Fruit fly (Drosophila melanogaster) whole organism, embryonic: Measurements from ENCODE around the gene CG32298.
A peak's percentile ranks its signal among the peaks of the same experiment; 100 is the strongest.

Experiments
- Ada2b ChIP-seq: fragments of 200-800 bp; sonication (Bioruptor generic); IDR thresholded peaks from 2 replicates; pipeline ENCODE4 v1.3.6; 2022; ENCODE audit warnings: missing biosample characterization, missing genetic modification characterization
- Bgb ChIP-seq: fragments of 200-800 bp; sonication (Bioruptor generic); IDR thresholded peaks from 2 replicates; pipeline ENCODE4 v1.3.6; 2022; ENCODE audit warnings: missing biosample characterization, missing genetic modification characterization; ENCODE audit not compliant: partially characterized antibody
- CG10462 ChIP-seq: fragments of 200-800 bp; sonication (Bioruptor generic); optimal IDR thresholded peaks from 2 replicates; lab custom pipeline; 2016; ENCODE audit warnings: missing biosample characterization, missing genetic modification characterization
- CG13296 ChIP-seq: fragments of 200-800 bp; sonication (Bioruptor generic); optimal IDR thresholded peaks from 3 replicates; lab custom pipeline; 2018; ENCODE audit warnings: missing biosample characterization, mild to moderate bottlenecking, missing genetic modification characterization
- CG13775 ChIP-seq: fragments of 200-800 bp; sonication (Bioruptor generic); optimal IDR thresholded peaks from 3 replicates; lab custom pipeline; 2017; ENCODE audit warnings: missing biosample characterization, mild to moderate bottlenecking, missing genetic modification characterization
- CG15269 ChIP-seq: fragments of 200-800 bp; sonication (Bioruptor generic); optimal IDR thresholded peaks from 2 replicates; lab custom pipeline; 2018; ENCODE audit warnings: missing biosample characterization, mild to moderate bottlenecking, missing genetic modification characterization, moderate library complexity
- CG1529 ChIP-seq: fragments of 200-800 bp; sonication (Bioruptor generic); optimal IDR thresholded peaks from 3 replicates; lab custom pipeline; 2018; ENCODE audit warnings: missing biosample characterization, missing genetic modification characterization
- CG1602 ChIP-seq: fragments of 200-800 bp; sonication (Bioruptor generic); optimal IDR thresholded peaks from 3 replicates; lab custom pipeline; 2016; ENCODE audit warnings: missing biosample characterization, missing genetic modification characterization
- CG2712 ChIP-seq: fragments of 200-800 bp; optimal IDR thresholded peaks from 3 replicates; lab custom pipeline; 2019; ENCODE audit warnings: missing biosample characterization, mild to moderate bottlenecking, missing genetic modification characterization, moderate library complexity
- CG30403 ChIP-seq: fragments of 200-800 bp; sonication (Bioruptor generic); optimal IDR thresholded peaks from 3 replicates; lab custom pipeline; 2016; ENCODE audit warnings: missing biosample characterization, missing genetic modification characterization
- CG3281 ChIP-seq: fragments of 200-800 bp; sonication (Bioruptor generic); optimal IDR thresholded peaks from 3 replicates; lab custom pipeline; 2017; ENCODE audit warnings: missing biosample characterization, mild to moderate bottlenecking, missing genetic modification characterization
- CG33557 ChIP-seq: fragments of 200-800 bp; sonication (Bioruptor generic); optimal IDR thresholded peaks from 2 replicates; lab custom pipeline; 2019; ENCODE audit warnings: missing biosample characterization, mild to moderate bottlenecking, missing genetic modification characterization, moderate library complexity
- CG7357 ChIP-seq: fragments of 200-800 bp; sonication (Bioruptor generic); IDR thresholded peaks from 3 replicates; pipeline ENCODE4 v1.3.6; 2022; ENCODE audit warnings: missing biosample characterization, missing genetic modification characterization
- CG7556 ChIP-seq: fragments of 200-800 bp; sonication (Bioruptor generic); optimal IDR thresholded peaks from 2 replicates; lab custom pipeline; 2017; ENCODE audit warnings: missing biosample characterization, mild to moderate bottlenecking, missing genetic modification characterization
- CG9437 ChIP-seq: fragments of 200-800 bp; sonication (Bioruptor generic); optimal IDR thresholded peaks from 2 replicates; lab custom pipeline; 2018; ENCODE audit warnings: missing biosample characterization, mild to moderate bottlenecking, missing genetic modification characterization
- D19B ChIP-seq: fragments of 200-800 bp; sonication (Bioruptor generic); optimal IDR thresholded peaks from 2 replicates; lab custom pipeline; 2017; ENCODE audit warnings: missing biosample characterization, mild to moderate bottlenecking, missing genetic modification characterization
- Dad ChIP-seq: fragments of 200-800 bp; sonication (Bioruptor generic); optimal IDR thresholded peaks from 3 replicates; lab custom pipeline; 2016; ENCODE audit warnings: missing biosample characterization, missing genetic modification characterization
- Dbx ChIP-seq: fragments of 200-800 bp; sonication (Bioruptor generic); IDR thresholded peaks from 3 replicates; pipeline ENCODE4 v1.3.6; 2022; ENCODE audit warnings: missing biosample characterization, missing genetic modification characterization
- Doc2 ChIP-seq: fragments of 200-800 bp; sonication (Bioruptor generic); IDR thresholded peaks from 2 replicates; pipeline ENCODE4 v1.3.6; 2022; ENCODE audit warnings: missing biosample characterization, missing genetic modification characterization
- Doc3 ChIP-seq: fragments of 200-800 bp; sonication (Bioruptor generic); IDR thresholded peaks from 3 replicates; pipeline ENCODE4 v1.3.6; 2022; ENCODE audit warnings: missing biosample characterization, missing genetic modification characterization; ENCODE audit not compliant: partially characterized antibody
- Dref ChIP-seq: fragments of 200-800 bp; sonication (Bioruptor generic); IDR thresholded peaks from 2 replicates; pipeline ENCODE4 v1.3.6; 2022; ENCODE audit warnings: missing biosample characterization, missing genetic modification characterization
- E2f2 ChIP-seq: fragments of 200-800 bp; sonication (Bioruptor generic); IDR thresholded peaks from 2 replicates; pipeline ENCODE4 v1.3.6; 2022; ENCODE audit warnings: missing biosample characterization, missing genetic modification characterization
- Fer3 ChIP-seq: fragments of 200-800 bp; sonication (Bioruptor generic); optimal IDR thresholded peaks from 2 replicates; lab custom pipeline; 2018; ENCODE audit warnings: missing biosample characterization, mild to moderate bottlenecking, missing genetic modification characterization, moderate library complexity
- Hr39 ChIP-seq: fragments of >200 bp; optimal IDR thresholded peaks from 2 replicates; lab custom pipeline; 2017
- Hr51 ChIP-seq, 2 experiments: fragments of 200-800 bp; sonication (Bioruptor generic); optimal IDR thresholded peaks; 2 replicates in 1 of 2; 3 replicates in 1 of 2; lab custom pipeline; 2016 to 2018; ENCODE audit warnings: missing biosample characterization in 2 of 2, missing genetic modification characterization in 2 of 2, mild to moderate bottlenecking in 1 of 2, moderate library complexity in 1 of 2
- MBD-R2 ChIP-seq: fragments of 200-800 bp; sonication (Bioruptor generic); IDR thresholded peaks from 2 replicates; pipeline ENCODE4 v1.3.6; 2022; ENCODE audit warnings: missing biosample characterization, missing genetic modification characterization
- MESR4 ChIP-seq: fragments of 200-800 bp; sonication (Bioruptor generic); optimal IDR thresholded peaks from 2 replicates; lab custom pipeline; 2018; ENCODE audit warnings: missing biosample characterization, mild to moderate bottlenecking, missing genetic modification characterization, moderate library complexity
- Meics ChIP-seq: fragments of 200-800 bp; sonication (Bioruptor generic); optimal IDR thresholded peaks from 2 replicates; lab custom pipeline; 2017; ENCODE audit warnings: missing biosample characterization, mild to moderate bottlenecking, missing genetic modification characterization
- Myb ChIP-seq: fragments of 200-800 bp; sonication (Bioruptor generic); optimal IDR thresholded peaks from 2 replicates; lab custom pipeline; 2016; ENCODE audit warnings: missing biosample characterization, missing genetic modification characterization
- NfI ChIP-seq: fragments of 200-800 bp; sonication (Bioruptor generic); optimal IDR thresholded peaks from 3 replicates; lab custom pipeline; 2018; ENCODE audit warnings: missing biosample characterization, mild to moderate bottlenecking, missing genetic modification characterization, moderate library complexity
- Rx ChIP-seq: fragments of 200-800 bp; sonication (Bioruptor generic); IDR thresholded peaks from 2 replicates; pipeline ENCODE4 v1.3.6; 2022; ENCODE audit warnings: missing biosample characterization, missing genetic modification characterization
- Scr ChIP-seq: fragments of 200-800 bp; sonication (Bioruptor generic); IDR thresholded peaks from 2 replicates; pipeline ENCODE4 v1.3.6; 2022; ENCODE audit warnings: missing biosample characterization, missing genetic modification characterization; ENCODE audit not compliant: partially characterized antibody
- Tbp ChIP-seq: fragments of >200 bp; optimal IDR thresholded peaks from 2 replicates; lab custom pipeline; 2018; ENCODE audit warnings: missing biosample characterization, missing genetic modification characterization
- Vsx1 ChIP-seq: fragments of 200-800 bp; sonication (Bioruptor generic); optimal IDR thresholded peaks from 2 replicates; lab custom pipeline; 2017; ENCODE audit warnings: missing biosample characterization, mild to moderate bottlenecking, missing genetic modification characterization, missing genetic modification reagents
- btn ChIP-seq: fragments of 200-800 bp; sonication (Bioruptor generic); optimal IDR thresholded peaks from 2 replicates; lab custom pipeline; 2016; ENCODE audit warnings: missing biosample characterization, missing genetic modification characterization
- corto ChIP-seq: fragments of 200-800 bp; sonication (Bioruptor generic); optimal IDR thresholded peaks from 2 replicates; lab custom pipeline; 2016; ENCODE audit warnings: missing biosample characterization, mild to moderate bottlenecking, missing genetic modification characterization, moderate library complexity
- gce ChIP-seq: fragments of 200-800 bp; sonication (Bioruptor generic); IDR thresholded peaks from 3 replicates; pipeline ENCODE4 v1.3.6; 2022; ENCODE audit warnings: missing biosample characterization, missing genetic modification characterization
- gro ChIP-seq: fragments of 200-800 bp; sonication (Bioruptor generic); optimal IDR thresholded peaks from 2 replicates; lab custom pipeline; 2016; ENCODE audit warnings: missing biosample characterization, missing genetic modification characterization
- hkb ChIP-seq, 2 experiments: fragments of 200-800 bp in 1 of 2; fragments of >200 bp in 1 of 2; sonication (Bioruptor generic) in 1 of 2; IDR thresholded peaks in 1 of 2; optimal IDR thresholded peaks in 1 of 2; 2 replicates each; pipeline versions ENCODE4 v1.3.6 to Lab custom; 2017 to 2022; ENCODE audit warnings: missing biosample characterization in 1 of 2, missing genetic modification characterization in 1 of 2
- hth ChIP-seq: fragments of >200 bp; optimal IDR thresholded peaks from 2 replicates; lab custom pipeline; 2017; ENCODE audit warnings: inconsistent platforms
- lov ChIP-seq, 2 experiments: fragments of 200-800 bp in 1 of 2; fragments of >200 bp in 1 of 2; sonication (Bioruptor generic) in 1 of 2; IDR thresholded peaks in 1 of 2; optimal IDR thresholded peaks in 1 of 2; 2 replicates in 1 of 2; 3 replicates in 1 of 2; pipeline versions ENCODE4 v1.3.6 to Lab custom; 2017 to 2022; ENCODE audit warnings: missing biosample characterization in 1 of 2, missing genetic modification characterization in 1 of 2
- org-1 ChIP-seq: fragments of 200-800 bp; sonication (Bioruptor generic); optimal IDR thresholded peaks from 2 replicates; lab custom pipeline; 2017; ENCODE audit warnings: missing biosample characterization, missing genetic modification characterization
- peb ChIP-seq: fragments of 200-800 bp; sonication (Bioruptor generic); IDR thresholded peaks from 2 replicates; pipeline ENCODE4 v1.3.6; 2022; ENCODE audit warnings: missing biosample characterization, missing genetic modification characterization
- phol ChIP-seq: fragments of 200-800 bp; sonication (Bioruptor generic); optimal IDR thresholded peaks from 3 replicates; lab custom pipeline; 2018; ENCODE audit warnings: missing biosample characterization, mild to moderate bottlenecking, missing genetic modification characterization, moderate library complexity
- sim ChIP-seq: fragments of 200-800 bp; sonication (Bioruptor generic); IDR thresholded peaks from 2 replicates; pipeline ENCODE4 v1.3.6; 2022; ENCODE audit warnings: missing biosample characterization, missing genetic modification characterization
- slbo ChIP-seq: fragments of 200-800 bp; sonication (Bioruptor generic); IDR thresholded peaks from 2 replicates; pipeline ENCODE4 v1.3.6; 2022; ENCODE audit warnings: missing biosample characterization, missing genetic modification characterization
- tna ChIP-seq: fragments of 200-800 bp; sonication (Bioruptor generic); IDR thresholded peaks from 2 replicates; pipeline ENCODE4 v1.3.6; 2022; ENCODE audit warnings: missing biosample characterization, missing genetic modification characterization; ENCODE audit not compliant: partially characterized antibody
- twi ChIP-seq: fragments of 200-800 bp; optimal IDR thresholded peaks from 2 replicates; lab custom pipeline; 2019; ENCODE audit warnings: missing biosample characterization, mild to moderate bottlenecking, missing genetic modification characterization, moderate library complexity
- tx ChIP-seq: fragments of 200-800 bp; sonication (Bioruptor generic); optimal IDR thresholded peaks from 2 replicates; lab custom pipeline; 2016; ENCODE audit warnings: missing biosample characterization, missing genetic modification characterization
- unc-4 ChIP-seq: fragments of 200-800 bp; sonication (Bioruptor generic); IDR thresholded peaks from 2 replicates; pipeline ENCODE4 v1.3.6; 2022; ENCODE audit warnings: missing biosample characterization, missing genetic modification characterization; ENCODE audit not compliant: partially characterized antibody

The CG32298 gene

DNA sequence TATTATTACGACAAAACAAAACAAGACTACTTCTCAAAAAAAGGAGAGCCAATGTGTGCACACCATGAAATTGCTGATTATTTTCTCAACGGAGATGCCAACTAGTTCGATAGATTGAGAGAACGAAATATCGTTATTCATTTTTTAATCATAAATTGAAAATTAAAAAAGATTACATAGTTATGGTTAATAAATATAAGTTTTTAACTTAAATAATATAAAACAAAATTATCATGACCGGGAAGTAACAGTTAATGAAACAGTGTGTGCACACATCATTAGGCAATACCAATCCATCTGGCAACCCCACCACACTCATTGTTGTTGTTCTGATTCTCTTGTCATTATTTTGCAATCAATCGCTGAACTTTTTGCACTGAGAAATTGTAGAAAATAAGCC is 18.9 kb downstream of the CG32298 start, which contains the start of the genes CG1317 and CG8993 (continued):
- TF ChIP-seq twi: peak; percentile 8
- no peak for TF ChIP-seq CG33557 (GFP tag; lab: Kevin White, UChicago)
- peak; percentile 14 for TF ChIP-seq hkb (optimal IDR thresholded peaks at IDR 0.05; lab: Kevin White, UChicago)
- no peak; the same call in 1 of the 2 replicates for TF ChIP-seq hkb (GFP tag; IDR thresholded peaks at IDR 0.05; lab: Robert Waterston, UW)
- TF ChIP-seq btn (GFP tag; lab: Kevin White, UChicago): no peak
- TF ChIP-seq D19B (GFP tag; lab: Kevin White, UChicago): no peak
- peak; percentile 0 for TF ChIP-seq CG7556 (GFP tag; lab: Kevin White, UChicago)
- TF ChIP-seq peb (GFP tag; lab: Robert Waterston, UW): no peak
- TF ChIP-seq CG13775 (GFP tag; lab: Kevin White, UChicago): peak; percentile 62
- peak; percentile 57 for TF ChIP-seq Bgb (GFP tag; lab: Robert Waterston, UW)
- TF ChIP-seq unc-4 (GFP tag; lab: Robert Waterston, UW): peak; percentile 77
- TF ChIP-seq slbo (GFP tag; lab: Robert Waterston, UW): peak; percentile 81
- TF ChIP-seq CG30403 (GFP tag; lab: Kevin White, UChicago): peak; percentile 64
- peak; percentile 25 for TF ChIP-seq CG1602 (GFP tag; lab: Kevin White, UChicago)
- TF ChIP-seq lov (optimal IDR thresholded peaks at IDR 0.05; lab: Kevin White, UChicago): no peak
- no peak for TF ChIP-seq lov (GFP tag; IDR thresholded peaks at IDR 0.05; lab: Robert Waterston, UW)
- peak; percentile 19 for TF ChIP-seq CG3281 (GFP tag; lab: Kevin White, UChicago)
- TF ChIP-seq Ada2b: peak; percentile 34; the same call in 1 of the 2 replicates
- peak; percentile 4 for TF ChIP-seq corto (GFP tag; lab: Kevin White, UChicago)
- TF ChIP-seq hth (lab: Kevin White, UChicago): no peak
- no peak for TF ChIP-seq gce (GFP tag; lab: Robert Waterston, UW)
- TF ChIP-seq Vsx1 (GFP tag; lab: Kevin White, UChicago): no peak
- TF ChIP-seq tx: no peak
- TF ChIP-seq Hr39 (lab: Kevin White, UChicago): no peak
- TF ChIP-seq CG2712 (tag; lab: Kevin White, UChicago): peak; percentile 76
- no peak for TF ChIP-seq org-1 (GFP tag; lab: Kevin White, UChicago)
- peak; percentile 54 for TF ChIP-seq NfI (GFP tag; lab: Kevin White, UChicago)
- TF ChIP-seq Doc2 (GFP tag; lab: Robert Waterston, UW): no peak
- no peak for TF ChIP-seq Dad (GFP tag; lab: Kevin White, UChicago)
- no peak for TF ChIP-seq Tbp
- TF ChIP-seq CG13296 (GFP tag; lab: Kevin White, UChicago): peak; percentile 26
- peak; percentile 80 for TF ChIP-seq Scr (GFP tag; lab: Robert Waterston, UW)
- peak; percentile 26 for TF ChIP-seq Fer3 (tag; lab: Kevin White, UChicago)
- TF ChIP-seq Rx: no peak
- TF ChIP-seq MBD-R2: peak; percentile 94
- TF ChIP-seq tna: no peak
- peak; percentile 26; the same call in 1 of the 3 replicates for TF ChIP-seq CG7357 (GFP tag; lab: Robert Waterston, UW)
- no peak for TF ChIP-seq Myb (GFP tag; lab: Kevin White, UChicago)
- peak; percentile 23 for TF ChIP-seq CG10462
- peak; percentile 41 for TF ChIP-seq Meics (GFP tag; lab: Kevin White, UChicago)
- TF ChIP-seq phol (tag; lab: Kevin White, UChicago): peak; percentile 72
- TF ChIP-seq sim: 0 out of 2 replicates have a peak, but pooled peaks have one; percentile 39
- no peak for TF ChIP-seq gro (GFP tag; lab: Kevin White, UChicago)
- no peak for TF ChIP-seq CG1529 (GFP tag; lab: Kevin White, UChicago)
- peak; percentile 43; the same call in 1 of the 3 replicates for TF ChIP-seq Dbx
- TF ChIP-seq CG9437 (GFP tag; lab: Kevin White, UChicago): no peak
- 0 out of 2 replicates have a peak, but pooled peaks have one; percentile 2 for TF ChIP-seq Dref
- TF ChIP-seq Hr51 (GFP tag; optimal IDR thresholded peaks at IDR 0.05; lab: Kevin White, UChicago): peak; percentile 1 to 32
- TF ChIP-seq MESR4 (GFP tag; lab: Kevin White, UChicago): peak; percentile 28
- TF ChIP-seq Doc3 (GFP tag; lab: Robert Waterston, UW): peak; percentile 49; the same call in 2 of the 3 replicates
- TF ChIP-seq CG15269 (tag; lab: Kevin White, UChicago): peak; percentile 50
- TF ChIP-seq E2f2 (GFP tag; lab: Robert Waterston, UW): peak; percentile 31; the same call in 1 of the 2 replicates
